Worm (Caenorhabditis elegans): ENCODE measurements around the gene F46F3.3.

ce11 chrV:11680519-11681203 is 13.4 kb downstream of the F46F3.3 start:
- TF ChIP-seq him-1 (tag; optimal IDR thresholded peaks at IDR 0.05) (no peak), W03F9.2 (tag; optimal IDR thresholded peaks at IDR 0.05) (no peak)

Measured in whole organism, L4/young adult.